Worm (Caenorhabditis elegans): ENCODE data around the gene pnk-4.

Gene pnk-4

ce11 chrX:5105703-5106102 is 18.1 kb downstream of the pnk-4 start (continued):
- TF ChIP-seq dpff-1 (tag; optimal IDR thresholded peaks at IDR 0.05) (no peak), ztf-28 (GFP tag; IDR thresholded peaks at IDR 0.05) (no peak), zfh-2 (GFP tag; conservative IDR thresholded peaks at IDR 0.05) (peak; percentile 43; the same call in 1 of the 2 replicates), sea-2 (GFP tag; IDR thresholded peaks at IDR 0.05) (no peak), ceh-91 (GFP tag; IDR thresholded peaks at IDR 0.05) (no peak), egl-18 (GFP tag; IDR thresholded peaks at IDR 0.05) (no peak), ekl-4 (GFP tag; IDR thresholded peaks at IDR 0.05) (no peak), ceh-100 (GFP tag; IDR thresholded peaks at IDR 0.05) (no peak), lin-54 (GFP tag; optimal IDR thresholded peaks at IDR 0.05) (no peak), sdz-38 (tag; optimal IDR thresholded peaks at IDR 0.05) (no peak), Y53G8AR.9 (GFP tag; conservative IDR thresholded peaks at IDR 0.05) (no peak; the same call in 1 of the 2 replicates), tlf-1 (GFP tag; optimal IDR thresholded peaks at IDR 0.05) (no peak), let-526 (GFP tag; IDR thresholded peaks at IDR 0.05) (no peak), egrh-3 (GFP tag; IDR thresholded peaks at IDR 0.05) (no peak; the same call in 1 of the 2 replicates), athp-1 (tag; optimal IDR thresholded peaks at IDR 0.05) (no peak), hlh-12 (tag; optimal IDR thresholded peaks at IDR 0.05) (no peak), die-1 (tag; optimal IDR thresholded peaks at IDR 0.05) (no peak), attf-5 (GFP tag; optimal IDR thresholded peaks at IDR 0.05) (no peak), madf-3 (GFP tag; IDR thresholded peaks at IDR 0.05) (no peak)

ce11 chrX:5106187-5106694 is 18.6 kb downstream of the pnk-4 start:
- TF ChIP-seq ceh-58 (GFP tag; IDR thresholded peaks at IDR 0.05), result 0 out of 2 replicates have a peak, but pooled peaks have one; percentile 5
- no peak for TF ChIP-seq rpc-1 (optimal IDR thresholded peaks at IDR 0.05)
- no peak for TF ChIP-seq rpc-1 (tag; optimal IDR thresholded peaks at IDR 0.05)
- peak; percentile 83 for TF ChIP-seq B0336.3 (GFP tag; IDR thresholded peaks at IDR 0.05)
- TF ChIP-seq repo-1 (tag; optimal IDR thresholded peaks at IDR 0.05), result peak; percentile 95
- 0 out of 2 replicates have a peak, but pooled peaks have one; percentile 45 for TF ChIP-seq aptf-3 (GFP tag; IDR thresholded peaks at IDR 0.05)
- no peak; the same call in 1 of the 2 replicates for TF ChIP-seq hsf-1 (GFP tag; IDR thresholded peaks at IDR 0.05)
- peak; percentile 87 for TF ChIP-seq gei-17 (GFP tag; optimal IDR thresholded peaks at IDR 0.05)
- TF ChIP-seq lir-1 (GFP tag; conservative IDR thresholded peaks at IDR 0.05), result no peak; the same call in 1 of the 2 replicates
- TF ChIP-seq Y56A3A.18 (GFP tag; IDR thresholded peaks at IDR 0.05), result peak; percentile 93; the same call in 1 of the 2 replicates
- TF ChIP-seq ets-4 (GFP tag; optimal IDR thresholded peaks at IDR 0.05), result peak; percentile 83
- no peak for TF ChIP-seq attf-5 (GFP tag; optimal IDR thresholded peaks at IDR 0.05)
- TF ChIP-seq rec-8 (tag; optimal IDR thresholded peaks at IDR 0.05), result no peak
- peak; percentile 65 for TF ChIP-seq fkh-3 (tag; optimal IDR thresholded peaks at IDR 0.05)
- no peak for TF ChIP-seq cebp-1 (GFP tag; IDR thresholded peaks at IDR 0.05)
- TF ChIP-seq cebp-1 (tag; optimal IDR thresholded peaks at IDR 0.05), result peak; percentile 72
- 0 out of 2 replicates have a peak, but pooled peaks have one; percentile 6 for TF ChIP-seq Y95B8A.8 (GFP tag; IDR thresholded peaks at IDR 0.05)
- peak; percentile 29 for TF ChIP-seq mel-28 (tag; optimal IDR thresholded peaks at IDR 0.05; ENCODE audit: borderline replicate concordance)
- peak; percentile 94 for TF ChIP-seq atf-7 (tag; optimal IDR thresholded peaks at IDR 0.05)
- peak; percentile 28 for TF ChIP-seq ztf-26 (tag; optimal IDR thresholded peaks at IDR 0.05)
- no peak for TF ChIP-seq tlf-1 (GFP tag; optimal IDR thresholded peaks at IDR 0.05)
- TF ChIP-seq bed-2 (GFP tag; IDR thresholded peaks at IDR 0.05), result no peak
- TF ChIP-seq B0261.1 (tag; optimal IDR thresholded peaks at IDR 0.05), result no peak
- peak; percentile 25 for TF ChIP-seq ZK185.1 (tag; optimal IDR thresholded peaks at IDR 0.05; ENCODE audit: poor library complexity, severe bottlenecking)
- TF ChIP-seq nhr-80 (tag; optimal IDR thresholded peaks at IDR 0.05), result peak; percentile 41
- TF ChIP-seq madf-3 (GFP tag; IDR thresholded peaks at IDR 0.05), result peak; percentile 78; the same call in 1 of the 2 replicates
- no peak for TF ChIP-seq madf-8 (GFP tag; conservative IDR thresholded peaks at IDR 0.05)
- TF ChIP-seq nhr-90 (tag; optimal IDR thresholded peaks at IDR 0.05), result peak; percentile 31
- peak; percentile 54 for TF ChIP-seq ztf-22 (GFP tag; optimal IDR thresholded peaks at IDR 0.05)
- TF ChIP-seq ceh-40 (GFP tag; IDR thresholded peaks at IDR 0.05), result no peak
- TF ChIP-seq Y53G8AR.9 (GFP tag; conservative IDR thresholded peaks at IDR 0.05), result peak; percentile 95
- TF ChIP-seq T07F8.4 (tag; optimal IDR thresholded peaks at IDR 0.05), result no peak
- 0 out of 2 replicates have a peak, but pooled peaks have one; percentile 73 for TF ChIP-seq F37B4.10 (GFP tag; IDR thresholded peaks at IDR 0.05)
- TF ChIP-seq ztf-3 (GFP tag; optimal IDR thresholded peaks at IDR 0.05), result peak; percentile 73
